Fruit fly (Drosophila melanogaster) whole organism, embryonic: ENCODE results near the gene CG33795.

Experiments used
- Asciz ChIP-seq: fragments of 200-800 bp; sonication (Bioruptor generic); optimal IDR thresholded peaks from 2 replicates; lab custom pipeline; 2017; ENCODE audit warnings: missing biosample characterization, mild to moderate bottlenecking, missing genetic modification characterization, missing genetic modification reagents
- CG10366 ChIP-seq: fragments of 200-800 bp; sonication (Bioruptor generic); IDR thresholded peaks from 2 replicates; pipeline ENCODE4 v1.3.6; 2022; ENCODE audit warnings: missing biosample characterization, missing genetic modification characterization
- CG12659 ChIP-seq: fragments of 200-800 bp; sonication (Bioruptor generic); optimal IDR thresholded peaks from 3 replicates; lab custom pipeline; 2017; ENCODE audit warnings: mild to moderate bottlenecking, missing biosample characterization, missing genetic modification reagents, missing genetic modification characterization
- CG13296 ChIP-seq: fragments of 200-800 bp; sonication (Bioruptor generic); optimal IDR thresholded peaks from 3 replicates; lab custom pipeline; 2018; ENCODE audit warnings: missing biosample characterization, mild to moderate bottlenecking, missing genetic modification characterization
- CG14014 ChIP-seq: fragments of 200-800 bp; sonication (Bioruptor generic); IDR thresholded peaks from 2 replicates; pipeline ENCODE4 v1.3.6; 2022; ENCODE audit warnings: missing biosample characterization, missing genetic modification characterization
- CG14441 ChIP-seq: fragments of 200-800 bp; sonication (Bioruptor generic); IDR thresholded peaks from 2 replicates; pipeline ENCODE4 v1.3.6; 2022; ENCODE audit warnings: missing biosample characterization, missing genetic modification characterization
- CG15479 ChIP-seq: fragments of 200-800 bp; sonication (Bioruptor generic); optimal IDR thresholded peaks from 3 replicates; lab custom pipeline; 2019; ENCODE audit warnings: missing biosample characterization, mild to moderate bottlenecking, missing genetic modification characterization, moderate library complexity
- CG1603 ChIP-seq: fragments of 200-800 bp; sonication (Bioruptor generic); optimal IDR thresholded peaks from 2 replicates; lab custom pipeline; 2019; ENCODE audit warnings: missing biosample characterization, mild to moderate bottlenecking, missing genetic modification characterization, moderate library complexity
- CG18619 ChIP-seq: fragments of 200-800 bp; sonication (Bioruptor generic); optimal IDR thresholded peaks from 3 replicates; lab custom pipeline; 2017; ENCODE audit warnings: missing biosample characterization, mild to moderate bottlenecking, missing genetic modification characterization
- CG2129 ChIP-seq: fragments of 200-800 bp; sonication (Bioruptor generic); IDR thresholded peaks from 2 replicates; pipeline ENCODE4 v1.3.6; 2022; ENCODE audit warnings: missing biosample characterization, missing genetic modification characterization; ENCODE audit not compliant: partially characterized antibody
- CG31441 ChIP-seq: fragments of 200-800 bp; sonication (Bioruptor generic); IDR thresholded peaks from 2 replicates; pipeline ENCODE4 v1.3.6; 2022; ENCODE audit warnings: missing biosample characterization, missing genetic modification characterization
- CG34224 ChIP-seq: fragments of 200-800 bp; sonication (Bioruptor generic); IDR thresholded peaks from 3 replicates; pipeline ENCODE4 v1.3.6; 2022; ENCODE audit warnings: missing biosample characterization, missing genetic modification characterization; ENCODE audit not compliant: partially characterized antibody
- CG34376 ChIP-seq: fragments of 200-800 bp; sonication (Bioruptor generic); optimal IDR thresholded peaks from 2 replicates; lab custom pipeline; 2018; ENCODE audit warnings: missing biosample characterization, mild to moderate bottlenecking, missing genetic modification characterization
- CG4424 ChIP-seq: fragments of 200-800 bp; sonication (Bioruptor generic); optimal IDR thresholded peaks from 3 replicates; lab custom pipeline; 2016; ENCODE audit warnings: missing biosample characterization, missing genetic modification characterization
- CG6272 ChIP-seq: fragments of 200-800 bp; sonication (Bioruptor generic); IDR thresholded peaks from 2 replicates; pipeline ENCODE4 v1.3.6; 2022; ENCODE audit warnings: missing biosample characterization, missing genetic modification characterization
- CG7839 ChIP-seq: fragments of 200-800 bp; sonication (Bioruptor generic); optimal IDR thresholded peaks from 3 replicates; lab custom pipeline; 2018; ENCODE audit warnings: missing biosample characterization, mild to moderate bottlenecking, missing genetic modification characterization, moderate library complexity
- CG7987 ChIP-seq: fragments of 200-800 bp; sonication (Bioruptor generic); optimal IDR thresholded peaks from 2 replicates; lab custom pipeline; 2018; ENCODE audit warnings: missing biosample characterization, mild to moderate bottlenecking, missing genetic modification characterization, moderate library complexity
- Chrac-16 ChIP-seq: fragments of 200-800 bp; sonication (Bioruptor generic); optimal IDR thresholded peaks from 3 replicates; lab custom pipeline; 2016; ENCODE audit warnings: missing biosample characterization, missing genetic modification characterization
- Gsc ChIP-seq: fragments of 200-800 bp; sonication (Bioruptor generic); IDR thresholded peaks from 2 replicates; pipeline ENCODE4 v1.3.6; 2022; ENCODE audit warnings: missing biosample characterization, missing genetic modification characterization
- HHEX ChIP-seq: fragments of 200-800 bp; sonication (Bioruptor generic); optimal IDR thresholded peaks from 3 replicates; lab custom pipeline; 2017; ENCODE audit warnings: missing biosample characterization, mild to moderate bottlenecking, missing genetic modification characterization, missing genetic modification reagents
- HLH54F ChIP-seq: fragments of 200-800 bp; sonication (Bioruptor generic); optimal IDR thresholded peaks from 3 replicates; lab custom pipeline; 2016; ENCODE audit warnings: missing biosample characterization, missing genetic modification characterization
- HmgZ ChIP-seq: fragments of 200-800 bp; sonication (Bioruptor generic); optimal IDR thresholded peaks from 2 replicates; lab custom pipeline; 2018; ENCODE audit warnings: missing biosample characterization, mild to moderate bottlenecking, missing genetic modification characterization
- Kr ChIP-seq: fragments of 200-800 bp; sonication (Bioruptor generic); optimal IDR thresholded peaks from 2 replicates; lab custom pipeline; 2017; ENCODE audit warnings: missing biosample characterization, mild to moderate bottlenecking, missing genetic modification characterization
- Nf-YB ChIP-seq: fragments of 200-800 bp; sonication (Bioruptor generic); optimal IDR thresholded peaks from 3 replicates; lab custom pipeline; 2019; ENCODE audit warnings: missing biosample characterization, mild to moderate bottlenecking, missing genetic modification characterization, moderate library complexity
- Oaz ChIP-seq: fragments of 200-800 bp; sonication (Bioruptor generic); IDR thresholded peaks from 2 replicates; pipeline ENCODE4 v1.3.6; 2022; ENCODE audit warnings: missing biosample characterization, missing genetic modification characterization
- Oli ChIP-seq: fragments of 200-800 bp; sonication (Bioruptor generic); optimal IDR thresholded peaks from 2 replicates; lab custom pipeline; 2018; ENCODE audit warnings: missing biosample characterization, mild to moderate bottlenecking, missing genetic modification characterization, moderate library complexity
- Ptx1 ChIP-seq: fragments of 200-800 bp; sonication (Bioruptor generic); IDR thresholded peaks from 2 replicates; pipeline ENCODE4 v1.3.6; 2022; ENCODE audit warnings: missing biosample characterization, missing genetic modification characterization
- TFAM ChIP-seq: fragments of 200-800 bp; sonication (Bioruptor generic); optimal IDR thresholded peaks from 2 replicates; lab custom pipeline; 2017; ENCODE audit warnings: missing biosample characterization, missing genetic modification characterization, inconsistent platforms
- aop ChIP-seq: fragments of 200-800 bp; sonication (Bioruptor generic); IDR thresholded peaks from 2 replicates; pipeline ENCODE4 v1.3.6; 2022; ENCODE audit warnings: missing biosample characterization, missing genetic modification characterization
- ap ChIP-seq: fragments of 200-800 bp; sonication (Bioruptor generic); IDR thresholded peaks from 2 replicates; pipeline ENCODE4 v1.3.6; 2022; ENCODE audit warnings: missing biosample characterization, missing genetic modification characterization
- az2 ChIP-seq: fragments of 200-800 bp; sonication (Bioruptor generic); optimal IDR thresholded peaks from 3 replicates; lab custom pipeline; 2016; ENCODE audit warnings: missing biosample characterization, missing genetic modification characterization
- da ChIP-seq: fragments of 200-800 bp; sonication (Bioruptor generic); optimal IDR thresholded peaks from 2 replicates; lab custom pipeline; 2016; ENCODE audit warnings: missing biosample characterization, missing genetic modification characterization
- dysf ChIP-seq: fragments of 200-800 bp; sonication (Bioruptor generic); IDR thresholded peaks from 3 replicates; pipeline ENCODE4 v1.3.6; 2022; ENCODE audit warnings: missing biosample characterization, missing genetic modification characterization
- emc ChIP-seq: fragments of 200-800 bp; sonication (Bioruptor generic); optimal IDR thresholded peaks from 2 replicates; lab custom pipeline; 2016; ENCODE audit warnings: missing biosample characterization, missing genetic modification characterization
- exex ChIP-seq: fragments of 200-800 bp; sonication (Bioruptor generic); optimal IDR thresholded peaks from 4 replicates; lab custom pipeline; 2018; ENCODE audit warnings: missing biosample characterization, mild to moderate bottlenecking, missing genetic modification characterization, moderate library complexity
- fd102C ChIP-seq: fragments of 200-800 bp; sonication (Bioruptor generic); optimal IDR thresholded peaks from 2 replicates; lab custom pipeline; 2018; ENCODE audit warnings: missing biosample characterization, mild to moderate bottlenecking, missing genetic modification characterization, moderate library complexity
- gcm2 ChIP-seq: fragments of 200-800 bp; sonication (Bioruptor generic); optimal IDR thresholded peaks from 2 replicates; lab custom pipeline; 2016; ENCODE audit warnings: missing biosample characterization, missing genetic modification characterization
- lola ChIP-seq, 3 experiments: fragments of >200 bp in 2 of 3; fragments of 200-800 bp in 1 of 3; sonication (Bioruptor generic) in 1 of 3; optimal IDR thresholded peaks; 2 replicates each; lab custom pipeline; 2017 to 2019; ENCODE audit warnings: missing biosample characterization in 3 of 3, missing genetic modification characterization in 3 of 3, mild to moderate bottlenecking in 1 of 3, moderate library complexity in 1 of 3
- oc ChIP-seq: fragments of 200-800 bp; sonication (Bioruptor generic); optimal IDR thresholded peaks from 2 replicates; lab custom pipeline; 2018; ENCODE audit warnings: missing biosample characterization, mild to moderate bottlenecking, missing genetic modification characterization, moderate library complexity
- org-1 ChIP-seq: fragments of 200-800 bp; sonication (Bioruptor generic); optimal IDR thresholded peaks from 2 replicates; lab custom pipeline; 2017; ENCODE audit warnings: missing biosample characterization, missing genetic modification characterization
- peb ChIP-seq: fragments of 200-800 bp; sonication (Bioruptor generic); IDR thresholded peaks from 2 replicates; pipeline ENCODE4 v1.3.6; 2022; ENCODE audit warnings: missing biosample characterization, missing genetic modification characterization
- pum ChIP-seq: fragments of 200-800 bp; sonication (Bioruptor generic); optimal IDR thresholded peaks from 2 replicates; lab custom pipeline; 2016; ENCODE audit warnings: missing biosample characterization, missing genetic modification characterization
- ro ChIP-seq: fragments of 200-800 bp; sonication (Bioruptor generic); IDR thresholded peaks from 2 replicates; pipeline ENCODE4 v1.3.6; 2022; ENCODE audit warnings: missing biosample characterization, missing genetic modification characterization
- sens ChIP-seq: fragments of 200-800 bp; sonication (Bioruptor generic); peaks from one replicate; lab custom pipeline; 2016; ENCODE audit warnings: missing biosample characterization, missing genetic modification characterization
- sisA ChIP-seq: fragments of 200-800 bp; sonication (Bioruptor generic); IDR thresholded peaks from 2 replicates; pipeline ENCODE4 v1.3.6; 2022; ENCODE audit warnings: missing biosample characterization, missing genetic modification characterization
- slbo ChIP-seq: fragments of 200-800 bp; sonication (Bioruptor generic); IDR thresholded peaks from 2 replicates; pipeline ENCODE4 v1.3.6; 2022; ENCODE audit warnings: missing biosample characterization, missing genetic modification characterization
- usp ChIP-seq: fragments of >200 bp; optimal IDR thresholded peaks from 2 replicates; lab custom pipeline; 2017; ENCODE audit warnings: missing biosample characterization, missing genetic modification characterization
- vfl ChIP-seq: fragments of 200-800 bp; sonication (Bioruptor generic); optimal IDR thresholded peaks from 2 replicates; lab custom pipeline; 2016; ENCODE audit warnings: missing biosample characterization, missing genetic modification characterization
- z ChIP-seq: fragments of 200-800 bp; sonication (Bioruptor generic); IDR thresholded peaks from 3 replicates; pipeline ENCODE4 v1.3.6; 2022; ENCODE audit warnings: missing biosample characterization, missing genetic modification characterization
- zf30C ChIP-seq: fragments of 200-800 bp; sonication (Bioruptor generic); optimal IDR thresholded peaks from 3 replicates; lab custom pipeline; 2018; ENCODE audit warnings: missing biosample characterization, mild to moderate bottlenecking, missing genetic modification characterization

CG33795 gene

dm6 chr3L:16149418-16150160 is 21.6 kb downstream of the CG33795 start (continued):
- TF ChIP-seq CG14014 (GFP tag; lab: Robert Waterston, UW) (0 out of 2 replicates have a peak, but pooled peaks have one; percentile 11), gcm2 (GFP tag; lab: Kevin White, UChicago) (no peak), dysf (GFP tag; lab: Robert Waterston, UW) (peak; percentile 52; the same call in 2 of the 3 replicates), da (no peak), sisA (GFP tag; lab: Robert Waterston, UW) (no peak), CG12659 (peak; percentile 15), Oli (peak; percentile 34), az2 (GFP tag; lab: Kevin White, UChicago) (no peak), oc (tag; lab: Kevin White, UChicago) (no peak), Kr (no peak), CG2129 (GFP tag; lab: Robert Waterston, UW) (no peak), emc (GFP tag; lab: Kevin White, UChicago) (no peak), HmgZ (no peak), TFAM (GFP tag; lab: Kevin White, UChicago) (no peak), CG13296 (GFP tag; lab: Kevin White, UChicago) (no peak), Nf-YB (no peak), fd102C (GFP tag; lab: Kevin White, UChicago) (no peak), Chrac-16 (peak; percentile 34), aop (GFP tag; lab: Robert Waterston, UW) (no peak), usp (GFP tag; lab: Kevin White, UChicago) (no peak), CG31441 (no peak), vfl (GFP tag; lab: Kevin White, UChicago) (no peak), Asciz (GFP tag; lab: Kevin White, UChicago) (no peak), CG15479 (GFP tag; lab: Kevin White, UChicago) (peak; percentile 23), CG10366 (GFP tag; lab: Robert Waterston, UW) (no peak), org-1 (peak; percentile 33), CG18619 (GFP tag; lab: Kevin White, UChicago) (peak; percentile 41), HHEX (no peak), Gsc (GFP tag; lab: Robert Waterston, UW) (no peak), lola (GFP tag; optimal IDR thresholded peaks at IDR 0.05; lab: Kevin White, UChicago) (no peak), CG4424 (GFP tag; lab: Kevin White, UChicago) (no peak), CG34224 (GFP tag; lab: Robert Waterston, UW) (no peak), peb (GFP tag; lab: Robert Waterston, UW) (no peak), Ptx1 (GFP tag; lab: Robert Waterston, UW) (peak; percentile 35; the same call in 1 of the 2 replicates), Oaz (GFP tag; lab: Robert Waterston, UW) (no peak), slbo (GFP tag; lab: Robert Waterston, UW) (0 out of 2 replicates have a peak, but pooled peaks have one; percentile 24), CG6272 (GFP tag; lab: Robert Waterston, UW) (no peak), ro (GFP tag; lab: Robert Waterston, UW) (no peak), CG1603 (peak; percentile 15), pum (GFP tag; lab: Kevin White, UChicago) (no peak), CG14441 (no peak), CG7839 (tag; lab: Kevin White, UChicago) (peak; percentile 70), z (no peak), exex (tag; lab: Kevin White, UChicago) (peak; percentile 54), CG7987 (GFP tag; lab: Kevin White, UChicago) (peak; percentile 11), zf30C (GFP tag; lab: Kevin White, UChicago) (no peak), ap (no peak), CG34376 (GFP tag; lab: Kevin White, UChicago) (peak; percentile 31), sens (peak; percentile 31), HLH54F (GFP tag; lab: Kevin White, UChicago) (peak; percentile 6)
